Fruit fly (Drosophila melanogaster): ENCODE measurements around the gene CG2685.

DNA sequence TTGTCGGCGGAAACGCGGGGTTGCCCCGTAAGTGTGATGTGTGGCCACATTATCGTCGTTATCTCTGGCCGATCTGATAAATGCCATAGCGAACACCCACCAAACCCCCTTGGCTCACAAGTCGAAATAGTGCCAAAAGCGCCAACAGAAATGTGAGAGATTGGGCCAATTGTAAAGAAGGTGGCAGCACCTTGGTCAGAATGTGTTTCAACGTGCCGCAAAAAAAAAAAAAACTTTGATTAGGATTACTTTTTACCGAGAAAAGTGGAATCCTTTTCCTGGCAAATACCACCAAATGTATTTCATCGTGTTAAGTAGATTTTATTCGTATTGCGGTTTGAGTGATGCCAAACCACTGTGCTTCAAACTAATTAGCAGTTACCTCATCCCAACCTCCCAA lies 29.3 kb upstream of the CG2685 start:
- TF ChIP-seq Ets98B (GFP tag; IDR thresholded peaks at IDR 0.05) (peak; percentile 80), Pif1A (GFP tag; optimal IDR thresholded peaks at IDR 0.05) (peak; percentile 17), D1 (tag; optimal IDR thresholded peaks at IDR 0.05) (no peak), CG9948 (tag; optimal IDR thresholded peaks at IDR 0.05) (no peak), CG32121 (GFP tag; IDR thresholded peaks at IDR 0.05) (peak; percentile 75), CG8159 (tag; optimal IDR thresholded peaks at IDR 0.05) (no peak), CG34367 (tag; optimal IDR thresholded peaks at IDR 0.05) (no peak), CG12605 (GFP tag; IDR thresholded peaks at IDR 0.05) (peak; percentile 25; the same call in 1 of the 2 replicates), EcR (GFP tag; optimal IDR thresholded peaks at IDR 0.05) (no peak), fd96Ca (GFP tag; IDR thresholded peaks at IDR 0.05) (peak; percentile 74), gl (tag; optimal IDR thresholded peaks at IDR 0.05) (no peak)

All from whole organism, pupa.